Worm (Caenorhabditis elegans) whole organism, L1 larva: ENCODE data around the gene T05A7.13.
A peak's percentile ranks its signal among the peaks of the same experiment; 100 is the strongest.

Experiments used
- C04F5.9 ChIP-seq: sonication (generic microtip); optimal IDR thresholded peaks from 2 replicates; lab custom pipeline; 2016; ENCODE audit warnings: missing genetic modification characterization, missing compliant biosample characterization
- C16A3.4 ChIP-seq: fragments of 150-350 bp; optimal IDR thresholded peaks from 2 replicates; lab custom pipeline; 2014; ENCODE audit warnings: missing biosample characterization, missing genetic modification characterization
- Y116A8C.19 ChIP-seq: sonication (generic microtip); optimal IDR thresholded peaks from 2 replicates; lab custom pipeline; 2016; ENCODE audit warnings: missing compliant biosample characterization, missing genetic modification characterization, borderline replicate concordance
- alr-1 ChIP-seq: fragments of 200-800 bp; sonication (Bioruptor generic); optimal IDR thresholded peaks from 2 replicates; lab custom pipeline; 2018; ENCODE audit warnings: borderline replicate concordance, mild to moderate bottlenecking, missing genetic modification characterization, missing compliant biosample characterization
- aly-2 ChIP-seq: fragments of 150-350 bp; optimal IDR thresholded peaks from 2 replicates; lab custom pipeline; 2014; ENCODE audit warnings: missing biosample characterization, missing genetic modification characterization
- blmp-1 ChIP-seq: fragments of 150-350 bp; optimal IDR thresholded peaks from 2 replicates; lab custom pipeline; 2014; ENCODE audit warnings: missing biosample characterization, missing genetic modification characterization
- ceh-8 ChIP-seq: fragments of 200-800 bp; sonication (Bioruptor generic); optimal IDR thresholded peaks from 2 replicates; lab custom pipeline; 2018; ENCODE audit warnings: mild to moderate bottlenecking, missing genetic modification characterization, moderate library complexity, missing compliant biosample characterization
- ceh-82 ChIP-seq, 3 experiments: fragments of 150-350 bp in 1 of 3; sonication (generic microtip) in 2 of 3; optimal IDR thresholded peaks; 2 replicates each; lab custom pipeline; 2014 to 2017; ENCODE audit warnings: missing biosample characterization in 3 of 3, missing genetic modification characterization in 3 of 3
- ceh-88 ChIP-seq: fragments of 200-800 bp; sonication (Bioruptor generic); IDR thresholded peaks from 2 replicates; pipeline ENCODE4 v1.3.6; 2022; ENCODE audit warnings: missing genetic modification characterization, missing compliant biosample characterization
- ceh-90 ChIP-seq: sonication (generic microtip); optimal IDR thresholded peaks from 2 replicates; lab custom pipeline; 2016; ENCODE audit warnings: missing genetic modification characterization, missing compliant biosample characterization
- ces-1 ChIP-seq: fragments of 150-350 bp; optimal IDR thresholded peaks from 2 replicates; lab custom pipeline; 2014; ENCODE audit warnings: missing biosample characterization, missing genetic modification reagents, missing genetic modification characterization
- dsc-1 ChIP-seq: sonication (generic microtip); optimal IDR thresholded peaks from 2 replicates; lab custom pipeline; 2016; ENCODE audit warnings: mild to moderate bottlenecking, missing genetic modification characterization, missing compliant biosample characterization
- efl-1 ChIP-seq, 4 experiments: fragments of 150-350 bp; optimal IDR thresholded peaks in 3 of 4; peaks in 1 of 4; 1 replicate in 1 of 4; 2 replicates in 3 of 4; lab custom pipeline; 2014; ENCODE audit warnings: missing biosample characterization in 2 of 4, missing genetic modification characterization in 2 of 4, missing genetic modification reagents in 2 of 4
- egl-13 ChIP-seq: sonication (generic microtip); optimal IDR thresholded peaks from 2 replicates; lab custom pipeline; 2016; ENCODE audit warnings: missing genotype, missing genetic modification reagents, missing genetic modification characterization, missing compliant biosample characterization
- egl-27 ChIP-seq, 2 experiments: fragments of 150-350 bp in 1 of 2; sonication (generic microtip); optimal IDR thresholded peaks; 3 replicates each; lab custom pipeline; 2017 to 2018; ENCODE audit warnings: missing biosample characterization in 2 of 2, missing genetic modification characterization in 2 of 2, missing genetic modification reagents in 2 of 2
- elt-2 ChIP-seq: sonication (generic microtip); optimal IDR thresholded peaks from 2 replicates; lab custom pipeline; 2016; ENCODE audit warnings: missing genetic modification characterization, mild to moderate bottlenecking, inconsistent platforms, missing compliant biosample characterization, missing genetic modification reagents
- elt-3 ChIP-seq, 6 experiments: fragments of 150-350 bp in 1 of 6; sonication (generic microtip); optimal IDR thresholded peaks; 2 replicates each; lab custom pipeline; 2017 to 2018; ENCODE audit warnings: missing biosample characterization in 6 of 6, missing genetic modification characterization in 6 of 6, inconsistent platforms in 1 of 6
- ets-5 ChIP-seq: fragments of 200-800 bp; sonication (Bioruptor generic); IDR thresholded peaks from 2 replicates; pipeline ENCODE4 v1.3.6; 2022; ENCODE audit warnings: missing genetic modification characterization, missing compliant biosample characterization
- fkh-4 ChIP-seq: sonication (generic microtip); optimal IDR thresholded peaks from 2 replicates; lab custom pipeline; 2016; ENCODE audit warnings: missing compliant biosample characterization, missing genetic modification characterization, borderline replicate concordance
- hlh-17 ChIP-seq: fragments of 200-800 bp; sonication (Bioruptor generic); optimal IDR thresholded peaks from 2 replicates; lab custom pipeline; 2018; ENCODE audit warnings: missing genetic modification characterization, mild to moderate bottlenecking, missing compliant biosample characterization, moderate library complexity, borderline replicate concordance
- hpl-2 ChIP-seq: fragments of 150-350 bp; optimal IDR thresholded peaks from 2 replicates; lab custom pipeline; 2014; ENCODE audit warnings: missing biosample characterization, missing genetic modification reagents, missing genetic modification characterization
- irx-1 ChIP-seq: sonication (generic microtip); optimal IDR thresholded peaks from 2 replicates; lab custom pipeline; 2016; ENCODE audit warnings: missing genetic modification characterization, missing compliant biosample characterization
- isw-1 ChIP-seq: fragments of 200-800 bp; sonication (Bioruptor generic); IDR thresholded peaks from 2 replicates; pipeline ENCODE4 v1.3.6; 2022; ENCODE audit warnings: missing genetic modification characterization, missing compliant biosample characterization
- jun-1 ChIP-seq: fragments of 150-350 bp; optimal IDR thresholded peaks from 2 replicates; lab custom pipeline; 2014; ENCODE audit warnings: missing biosample characterization, missing genetic modification reagents, missing genetic modification characterization
- lin-13 ChIP-seq: fragments of 150-350 bp; optimal IDR thresholded peaks from 2 replicates; lab custom pipeline; 2014; ENCODE audit warnings: missing biosample characterization, missing genetic modification reagents, missing genetic modification characterization
- lin-39 ChIP-seq: fragments of 150-350 bp; optimal IDR thresholded peaks from 2 replicates; lab custom pipeline; 2014; ENCODE audit warnings: missing biosample characterization, missing genetic modification reagents, missing genetic modification characterization
- mef-2 ChIP-seq: fragments of 150-350 bp; optimal IDR thresholded peaks from 2 replicates; lab custom pipeline; 2014; ENCODE audit warnings: missing biosample characterization, missing genetic modification characterization
- nhr-28 ChIP-seq: fragments of 150-350 bp; optimal IDR thresholded peaks from 2 replicates; lab custom pipeline; 2014; ENCODE audit warnings: missing biosample characterization, missing genetic modification characterization
- nhr-71 ChIP-seq: sonication (generic microtip); optimal IDR thresholded peaks from 2 replicates; lab custom pipeline; 2016; ENCODE audit warnings: mild to moderate bottlenecking, missing genetic modification characterization, moderate library complexity, missing compliant biosample characterization
- nhr-76 ChIP-seq: sonication (generic microtip); optimal IDR thresholded peaks from 2 replicates; lab custom pipeline; 2017; ENCODE audit warnings: missing biosample characterization, missing genetic modification characterization
- nhr-77 ChIP-seq: fragments of 150-350 bp; optimal IDR thresholded peaks from 2 replicates; lab custom pipeline; 2014; ENCODE audit warnings: missing biosample characterization, missing genetic modification characterization
- nhr-84 ChIP-seq: sonication (generic microtip); optimal IDR thresholded peaks from 2 replicates; lab custom pipeline; 2017; ENCODE audit warnings: missing biosample characterization, missing genetic modification characterization
- pag-3 ChIP-seq: sonication (generic microtip); optimal IDR thresholded peaks from 2 replicates; lab custom pipeline; 2017; ENCODE audit warnings: missing genetic modification characterization, mild to moderate bottlenecking, missing compliant biosample characterization, antibody characterized with exemption, borderline replicate concordance; ENCODE audit not compliant: insufficient read depth
- pqm-1 ChIP-seq: sonication (generic microtip); optimal IDR thresholded peaks from 3 replicates; lab custom pipeline; 2017; ENCODE audit warnings: missing biosample characterization, missing genetic modification characterization
- snpc-4 ChIP-seq: fragments of 150-350 bp; optimal IDR thresholded peaks from 2 replicates; lab custom pipeline; 2014; ENCODE audit warnings: missing biosample characterization, missing genetic modification characterization
- snu-23 ChIP-seq: sonication (generic microtip); optimal IDR thresholded peaks from 2 replicates; lab custom pipeline; 2016; ENCODE audit warnings: missing genetic modification characterization, missing compliant biosample characterization
- sox-4 ChIP-seq: sonication (generic microtip); optimal IDR thresholded peaks from 2 replicates; lab custom pipeline; 2016; ENCODE audit warnings: missing genetic modification characterization, missing compliant biosample characterization
- sptf-1 ChIP-seq: fragments of 150-350 bp; optimal IDR thresholded peaks from 2 replicates; lab custom pipeline; 2014; ENCODE audit warnings: missing biosample characterization, missing genetic modification characterization
- swsn-7 ChIP-seq: sonication (generic microtip); optimal IDR thresholded peaks from 2 replicates; lab custom pipeline; 2016; ENCODE audit warnings: missing genetic modification characterization, missing compliant biosample characterization
- unc-62 ChIP-seq: fragments of 150-350 bp; optimal IDR thresholded peaks from 2 replicates; lab custom pipeline; 2014; ENCODE audit warnings: missing biosample characterization, missing genetic modification reagents, missing genetic modification characterization
- ztf-11 ChIP-seq, 2 experiments: sonication (generic microtip); optimal IDR thresholded peaks; 2 replicates each; lab custom pipeline; 2016 to 2017; ENCODE audit warnings: missing genetic modification characterization in 2 of 2, missing biosample characterization in 1 of 2, missing compliant biosample characterization in 1 of 2
- ztf-4 ChIP-seq: fragments of 150-350 bp; optimal IDR thresholded peaks from 2 replicates; lab custom pipeline; 2014; ENCODE audit warnings: missing biosample characterization, missing genetic modification characterization

T05A7.13 gene

DNA sequence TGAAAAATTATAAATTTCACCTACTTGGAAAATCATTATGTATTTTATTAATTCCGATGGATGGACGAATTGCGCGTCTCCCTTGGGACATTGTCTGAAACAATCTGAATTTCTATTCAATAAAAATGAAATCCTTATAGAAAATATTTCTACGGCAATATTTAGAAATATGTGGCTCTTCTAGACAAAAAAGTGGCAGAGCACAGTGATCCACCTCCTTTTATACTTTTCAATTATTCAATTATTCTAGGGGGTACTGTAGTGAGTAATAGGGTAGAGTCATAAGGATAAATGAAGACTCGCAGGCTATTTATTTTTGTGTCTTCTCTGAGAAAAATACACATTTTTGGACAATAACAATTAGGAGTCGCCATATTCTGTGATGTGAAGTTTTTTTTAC, 2.0 kb upstream of the T05A7.13 start, which contains the start of gene T05A7.12:
T05A7.12 (minus strand) TSS at position 101 of the 400 bp plus-strand sequence.
- TF ChIP-seq fkh-4 (tag; lab: Kevin White, UChicago) = no peak
- no peak for TF ChIP-seq C16A3.4 (tag; lab: Kevin White, UChicago)
- TF ChIP-seq irx-1 (tag; lab: Kevin White, UChicago) = no peak
- no peak for TF ChIP-seq swsn-7 (tag; lab: Kevin White, UChicago)
- peak; percentile 56 for TF ChIP-seq ceh-8
- TF ChIP-seq C04F5.9 (tag; lab: Kevin White, UChicago) = no peak
- no peak for TF ChIP-seq Y116A8C.19 (tag; lab: Kevin White, UChicago)
- no peak for TF ChIP-seq ztf-11 (tag; optimal IDR thresholded peaks at IDR 0.05; lab: Kevin White, UChicago)
- no peak for TF ChIP-seq elt-2

ce11 chrII:4658245-4658644, 2.9 kb downstream of the T05A7.13 start:
- TF ChIP-seq fkh-4 (tag; lab: Kevin White, UChicago) (peak; percentile 67), nhr-77 (tag; lab: Kevin White, UChicago) (no peak), dsc-1 (tag; lab: Kevin White, UChicago) (peak; percentile 91)

DNA sequence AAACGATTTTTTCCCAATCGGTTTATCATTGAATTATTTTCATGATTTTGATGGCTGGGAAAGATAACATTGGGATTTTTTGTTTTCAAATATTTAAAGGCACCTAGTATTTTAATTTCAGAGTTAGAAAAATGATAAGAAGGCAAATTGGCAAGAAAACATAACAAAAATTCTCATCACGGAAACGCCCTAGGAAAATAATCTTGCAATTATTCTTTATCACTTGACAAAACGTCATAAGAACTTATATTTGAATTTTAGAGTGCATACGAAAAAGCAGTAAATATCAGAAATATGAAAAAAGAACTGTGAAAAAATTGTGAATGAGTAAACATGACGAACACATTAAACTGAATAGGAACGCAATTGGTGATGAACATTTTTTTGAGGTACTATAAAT, 3.8 kb downstream of the T05A7.13 start:
- no peak for TF ChIP-seq efl-1 (optimal IDR thresholded peaks at IDR 0.05; lab: Kevin White, UChicago)
- peak in 1 of 2 experiments; percentile 2 for TF ChIP-seq efl-1 (GFP tag; optimal IDR thresholded peaks at IDR 0.05 in 1 of 2; lab: Kevin White, UChicago)
- no peak for TF ChIP-seq lin-13
- TF ChIP-seq snpc-4 (tag; lab: Kevin White, UChicago) = no peak
- no peak for TF ChIP-seq Y116A8C.19 (tag; lab: Kevin White, UChicago)
- no peak for TF ChIP-seq blmp-1
- no peak for TF ChIP-seq C04F5.9 (tag; lab: Kevin White, UChicago)
- TF ChIP-seq nhr-76 (tag; lab: Kevin White, UChicago) = no peak
- peak; percentile 80 for TF ChIP-seq elt-2

ce11 chrII:4655834-4656233, 5.3 kb downstream of the T05A7.13 start, which contains the start of gene fut-6:
Gene fut-6, minus strand, starts transcription at chrII:4655934.
- TF ChIP-seq alr-1 (tag; lab: Kevin White, UChicago) (no peak), nhr-28 (tag; lab: Kevin White, UChicago) (no peak), ets-5 (no peak), egl-13 (tag; lab: Kevin White, UChicago) (no peak), aly-2 (tag; lab: Kevin White, UChicago) (no peak), snu-23 (GFP tag; lab: Kevin White, UChicago) (no peak), hpl-2 (GFP tag; lab: Kevin White, UChicago) (no peak), ces-1 (GFP tag; lab: Kevin White, UChicago) (no peak)

- TF ChIP-seq jun-1 (tag; lab: Kevin White, UChicago) (no peak), elt-2 (no peak), ceh-90 (tag; lab: Kevin White, UChicago) (no peak), ceh-8 (no peak), ztf-11 (tag; optimal IDR thresholded peaks at IDR 0.05; lab: Kevin White, UChicago) (no peak), mef-2 (tag; lab: Kevin White, UChicago) (no peak), lin-39 (no peak), isw-1 (GFP tag; lab: Robert Waterston, UW) (no peak), ceh-82 (tag; optimal IDR thresholded peaks at IDR 0.05; lab: Kevin White, UChicago) (no peak)
- TF ChIP-seq, all 84 proteins: peak for 0
Measured at ce11 chrII:4650072-4650471, 11.1 kb downstream of the T05A7.13 start.

- TF ChIP-seq ceh-88 (GFP tag; lab: Robert Waterston, UW) (no peak), swsn-7 (tag; lab: Kevin White, UChicago) (no peak), alr-1 (tag; lab: Kevin White, UChicago) (no peak), ztf-4 (no peak), nhr-76 (tag; lab: Kevin White, UChicago) (no peak), elt-2 (no peak), lin-39 (no peak), elt-3 (tag; optimal IDR thresholded peaks at IDR 0.05; lab: Kevin White, UChicago) (no peak), pag-3 (tag; lab: Kevin White, UChicago) (no peak), nhr-84 (tag; lab: Kevin White, UChicago) (no peak), unc-62 (GFP tag; lab: Kevin White, UChicago) (no peak), egl-27 (tag; optimal IDR thresholded peaks at IDR 0.05; lab: Kevin White, UChicago) (no peak), fkh-4 (tag; lab: Kevin White, UChicago) (no peak), pqm-1 (tag; lab: Kevin White, UChicago) (no peak), sptf-1 (tag; lab: Kevin White, UChicago) (no peak), hlh-17 (GFP tag; lab: Kevin White, UChicago) (no peak), nhr-71 (tag; lab: Kevin White, UChicago) (no peak), sox-4 (no peak)
Measured at ce11 chrII:4648785-4649184, 12.4 kb downstream of the T05A7.13 start, which contains the start of gene lgc-27. Gene lgc-27, plus strand, starts transcription at chrII:4649085.
